Fruit fly (Drosophila melanogaster): ENCODE measurements around the gene CG10140.

- no peak for TF ChIP-seq psq (optimal IDR thresholded peaks at IDR 0.05)
- no peak for TF ChIP-seq insv (optimal IDR thresholded peaks at IDR 0.05)
These were observed 16.2 kb downstream of the CG10140 start, which contains the start of gene CG33263 for dm6 chr3L:13424068-13424467.
